Worm (Caenorhabditis elegans): ENCODE measurements around the gene ttr-24.

ttr-24 gene

ce11 chrV:18576128-18576527 lies 19.7 kb upstream of the ttr-24 start:
- TF ChIP-seq dao-5 (tag; optimal IDR thresholded peaks at IDR 0.05), result no peak
- no peak for TF ChIP-seq him-1 (tag; optimal IDR thresholded peaks at IDR 0.05)
- no peak for TF ChIP-seq W03F9.2 (tag; optimal IDR thresholded peaks at IDR 0.05)

ce11 chrV:18575084-18575483 lies 18.6 kb upstream of the ttr-24 start:
- no peak for TF ChIP-seq dao-5 (tag; optimal IDR thresholded peaks at IDR 0.05)
- TF ChIP-seq W03F9.2 (tag; optimal IDR thresholded peaks at IDR 0.05), result no peak
- TF ChIP-seq him-1 (tag; optimal IDR thresholded peaks at IDR 0.05), result no peak

- no peak for TF ChIP-seq him-1 (tag; optimal IDR thresholded peaks at IDR 0.05)
- TF ChIP-seq dao-5 (tag; optimal IDR thresholded peaks at IDR 0.05), result no peak
- TF ChIP-seq W03F9.2 (tag; optimal IDR thresholded peaks at IDR 0.05), result no peak
Measured at ce11 chrV:18573199-18573598, 16.8 kb upstream of the ttr-24 start.

ce11 chrV:18571533-18571932 lies 15.1 kb upstream of the ttr-24 start, which contains the start of gene Y51A2D.21:
Gene Y51A2D.21 (plus strand): TSS chrV:18571833.
- no peak for TF ChIP-seq W03F9.2 (tag; optimal IDR thresholded peaks at IDR 0.05)
- TF ChIP-seq dao-5 (tag; optimal IDR thresholded peaks at IDR 0.05), result no peak
- no peak for TF ChIP-seq him-1 (tag; optimal IDR thresholded peaks at IDR 0.05)

ce11 chrV:18569445-18569844 lies 13.0 kb upstream of the ttr-24 start:
- TF ChIP-seq dao-5 (tag; optimal IDR thresholded peaks at IDR 0.05), result no peak
- TF ChIP-seq W03F9.2 (tag; optimal IDR thresholded peaks at IDR 0.05), result no peak
- no peak for TF ChIP-seq him-1 (tag; optimal IDR thresholded peaks at IDR 0.05)

ce11 chrV:18565621-18566020 lies 9.2 kb upstream of the ttr-24 start:
- TF ChIP-seq W03F9.2 (tag; optimal IDR thresholded peaks at IDR 0.05), result no peak
- TF ChIP-seq him-1 (tag; optimal IDR thresholded peaks at IDR 0.05), result no peak
- no peak for TF ChIP-seq dao-5 (tag; optimal IDR thresholded peaks at IDR 0.05)

- TF ChIP-seq him-1 (tag; optimal IDR thresholded peaks at IDR 0.05) (no peak), W03F9.2 (tag; optimal IDR thresholded peaks at IDR 0.05) (no peak), dao-5 (tag; optimal IDR thresholded peaks at IDR 0.05) (no peak)
Measured at ce11 chrV:18564786-18565185, 8.3 kb upstream of the ttr-24 start, which contains the start of gene srg-34. Gene srg-34 (minus strand): TSS chrV:18564886.

- no peak for TF ChIP-seq W03F9.2 (tag; optimal IDR thresholded peaks at IDR 0.05)
- no peak for TF ChIP-seq dao-5 (tag; optimal IDR thresholded peaks at IDR 0.05)
- TF ChIP-seq him-1 (tag; optimal IDR thresholded peaks at IDR 0.05), result no peak
Measured at ce11 chrV:18560944-18561343, 4.5 kb upstream of the ttr-24 start.

ce11 chrV:18560188-18560587 lies 3.7 kb upstream of the ttr-24 start, which contains the start of gene ttr-26:
Gene ttr-26 (minus strand): TSS chrV:18560288.
- TF ChIP-seq him-1 (tag; optimal IDR thresholded peaks at IDR 0.05) (no peak), W03F9.2 (tag; optimal IDR thresholded peaks at IDR 0.05) (no peak), dao-5 (tag; optimal IDR thresholded peaks at IDR 0.05) (no peak)

- TF ChIP-seq him-1 (tag; optimal IDR thresholded peaks at IDR 0.05) (no peak), dao-5 (tag; optimal IDR thresholded peaks at IDR 0.05) (no peak), W03F9.2 (tag; optimal IDR thresholded peaks at IDR 0.05) (no peak)
Measured at ce11 chrV:18553750-18554149, 2.7 kb downstream of the ttr-24 start, which contains the start of gene Y51A2D.8. Gene Y51A2D.8 (minus strand): TSS chrV:18553850.

- TF ChIP-seq dao-5 (tag; optimal IDR thresholded peaks at IDR 0.05) (no peak), him-1 (tag; optimal IDR thresholded peaks at IDR 0.05) (no peak), W03F9.2 (tag; optimal IDR thresholded peaks at IDR 0.05) (no peak)
Measured at ce11 chrV:18536015-18536414, 20.4 kb downstream of the ttr-24 start.

ce11 chrV:18533606-18534005 lies 22.8 kb downstream of the ttr-24 start, which contains the start of gene ints-5:
Gene ints-5 (plus strand): TSS chrV:18533953.
- TF ChIP-seq him-1 (tag; optimal IDR thresholded peaks at IDR 0.05), result no peak
- TF ChIP-seq W03F9.2 (tag; optimal IDR thresholded peaks at IDR 0.05), result peak; percentile 40

- no peak for TF ChIP-seq W03F9.2 (tag; optimal IDR thresholded peaks at IDR 0.05)
- no peak for TF ChIP-seq dao-5 (tag; optimal IDR thresholded peaks at IDR 0.05)
- TF ChIP-seq him-1 (tag; optimal IDR thresholded peaks at IDR 0.05), result no peak
Measured at ce11 chrV:18524460-18524859, 32.0 kb downstream of the ttr-24 start, which contains the start of gene hmit-1.2. Gene hmit-1.2 (plus strand): TSS chrV:18524760.

- TF ChIP-seq W03F9.2 (tag; optimal IDR thresholded peaks at IDR 0.05), result no peak
- no peak for TF ChIP-seq dao-5 (tag; optimal IDR thresholded peaks at IDR 0.05)
- TF ChIP-seq him-1 (tag; optimal IDR thresholded peaks at IDR 0.05), result no peak
Measured at ce11 chrV:18516496-18516895, 39.9 kb downstream of the ttr-24 start, which contains the start of gene hmit-1.1. Gene hmit-1.1 (plus strand): TSS chrV:18516789.

ce11 chrV:18511847-18512246 lies 44.6 kb downstream of the ttr-24 start:
- TF ChIP-seq him-1 (tag; optimal IDR thresholded peaks at IDR 0.05) (no peak), dao-5 (tag; optimal IDR thresholded peaks at IDR 0.05) (no peak), W03F9.2 (tag; optimal IDR thresholded peaks at IDR 0.05) (no peak)

All from whole organism, L4/young adult.